Worm (Caenorhabditis elegans) whole organism, young adult: ENCODE data around the gene hal-3.

ENCODE experiments used
- B0261.1 ChIP-seq: sonication (generic microtip); optimal IDR thresholded peaks from 2 replicates; lab custom pipeline; 2016; ENCODE audit warnings: mild to moderate bottlenecking, missing genetic modification characterization, moderate library complexity, missing compliant biosample characterization
- F49E8.2 ChIP-seq: sonication (generic microtip); optimal IDR thresholded peaks from 3 replicates; lab custom pipeline; 2017; ENCODE audit warnings: missing genetic modification characterization, mild to moderate bottlenecking, missing compliant biosample characterization, antibody characterized with exemption, moderate library complexity; ENCODE audit not compliant: insufficient read depth
- K11D2.4 ChIP-seq: fragments of 200-800 bp; sonication (Bioruptor generic); IDR thresholded peaks from 2 replicates; pipeline ENCODE4 v1.3.6; 2022; ENCODE audit warnings: missing genetic modification reagents, missing genetic modification characterization, missing compliant biosample characterization
- bed-2 ChIP-seq: fragments of 200-800 bp; sonication (Bioruptor generic); IDR thresholded peaks from 2 replicates; pipeline ENCODE4 v1.3.6; 2022; ENCODE audit warnings: missing genetic modification reagents, missing genetic modification characterization, missing compliant biosample characterization
- lin-26 ChIP-seq: fragments of 200-800 bp; sonication (Bioruptor generic); IDR thresholded peaks from 2 replicates; pipeline ENCODE4 v1.3.6; 2022; ENCODE audit warnings: missing genetic modification reagents, missing genetic modification characterization, missing compliant biosample characterization
- lsy-27 ChIP-seq: sonication (generic microtip); optimal IDR thresholded peaks from 2 replicates; lab custom pipeline; 2017; ENCODE audit warnings: missing genetic modification characterization, mild to moderate bottlenecking, missing compliant biosample characterization, antibody characterized with exemption, missing genotype, borderline replicate concordance; ENCODE audit not compliant: insufficient read depth
- unc-130 ChIP-seq: sonication (generic microtip); optimal IDR thresholded peaks from 2 replicates; lab custom pipeline; 2016; ENCODE audit warnings: missing genetic modification reagents, missing genetic modification characterization, missing compliant biosample characterization

DNA sequence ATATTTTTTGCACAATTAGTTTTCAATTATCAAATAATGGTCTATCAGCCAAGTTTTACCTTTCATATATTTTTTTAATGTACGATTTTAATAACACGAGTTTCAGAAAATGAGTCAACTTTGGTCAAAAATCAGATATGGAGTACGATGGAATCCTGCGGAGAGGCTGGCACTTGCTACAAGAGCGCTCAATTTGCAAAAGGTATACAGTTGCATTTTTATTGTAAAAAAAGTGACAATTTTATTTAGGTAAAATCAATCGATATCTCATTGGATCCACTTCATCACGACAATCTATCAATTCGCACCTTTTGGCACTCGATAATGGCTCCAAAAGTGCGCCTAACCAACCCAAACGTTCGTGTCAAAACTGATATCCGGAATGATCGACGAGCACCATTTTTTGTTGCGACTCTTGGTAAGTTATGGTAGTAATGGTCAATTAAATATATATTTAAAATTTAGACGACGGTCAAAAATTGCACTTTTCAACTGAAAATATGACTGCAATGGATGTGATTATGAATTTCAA lies 19.3 kb downstream of the hal-3 start, which contains the start of gene mrpl-53:
- TF ChIP-seq bed-2 (GFP tag; lab: Robert Waterston, UW) (no peak), unc-130 (GFP tag; lab: Kevin White, UChicago) (no peak), lin-26 (GFP tag; lab: Robert Waterston, UW) (no peak), F49E8.2 (no peak), lsy-27 (tag; lab: Kevin White, UChicago) (no peak), K11D2.4 (GFP tag; lab: Robert Waterston, UW) (0 out of 2 replicates have a peak, but pooled peaks have one; percentile 27), B0261.1 (tag; lab: Kevin White, UChicago) (no peak)
